Worm (Caenorhabditis elegans): ENCODE data around the gene nspg-7.2.

DNA sequence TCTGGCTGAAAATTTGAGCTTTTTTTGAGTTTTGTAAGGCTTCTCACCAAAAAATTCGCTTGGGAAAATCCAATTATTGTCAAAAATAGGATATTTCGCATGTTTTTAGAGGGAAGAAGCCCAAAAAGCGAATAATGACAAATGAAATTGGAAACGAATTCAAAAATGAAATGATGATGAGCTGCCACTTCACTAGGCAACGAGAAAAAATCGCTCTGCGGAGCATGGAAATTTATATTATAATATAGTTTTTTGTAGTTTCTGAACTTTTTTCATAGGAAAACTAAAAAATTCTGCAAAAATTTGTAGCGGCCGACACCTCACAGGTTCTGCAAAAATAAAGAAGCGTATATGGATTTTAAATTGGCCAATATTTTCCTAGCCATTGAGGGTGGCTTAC is 5.2 kb downstream of the nspg-7.2 start, which contains the start of gene Y53G8AL.3:
- TF ChIP-seq hlh-12 (tag; optimal IDR thresholded peaks at IDR 0.05) (no peak), hrde-1 (tag; optimal IDR thresholded peaks at IDR 0.05; ENCODE audit: borderline replicate concordance) (no peak), ztf-6 (GFP tag; IDR thresholded peaks at IDR 0.05) (no peak), ets-4 (GFP tag; optimal IDR thresholded peaks at IDR 0.05) (no peak), ceh-91 (GFP tag; IDR thresholded peaks at IDR 0.05) (no peak), akir-1 (GFP tag; optimal IDR thresholded peaks at IDR 0.05) (no peak)
